Worm (Caenorhabditis elegans) whole organism, young adult: ENCODE measurements around the gene Y116A8A.6.

Experiments used
- B0019.2 ChIP-seq: fragments of 200-800 bp; sonication (Bioruptor generic); conservative IDR thresholded peaks from 2 replicates; pipeline ENCODE4 v1.3.6; 2022; ENCODE audit warnings: missing genetic modification reagents, missing genetic modification characterization, missing compliant biosample characterization
- C17E4.6 ChIP-seq: fragments of 200-800 bp; sonication (Bioruptor generic); IDR thresholded peaks from 2 replicates; pipeline ENCODE4 v1.3.6; 2022; ENCODE audit warnings: missing genetic modification reagents, missing genetic modification characterization, missing compliant biosample characterization
- D2030.7 ChIP-seq: fragments of 200-800 bp; sonication (Bioruptor generic); IDR thresholded peaks from 2 replicates; pipeline ENCODE4 v1.3.6; 2022; ENCODE audit warnings: missing genetic modification reagents, missing genetic modification characterization, missing compliant biosample characterization
- F10E7.11 ChIP-seq: sonication (generic microtip); optimal IDR thresholded peaks from 2 replicates; lab custom pipeline; 2017; ENCODE audit warnings: mild to moderate bottlenecking, missing genetic modification characterization, moderate library complexity, missing compliant biosample characterization
- F23B12.7 ChIP-seq: sonication (generic microtip); optimal IDR thresholded peaks from 2 replicates; lab custom pipeline; 2017; ENCODE audit warnings: missing genetic modification characterization, mild to moderate bottlenecking, missing compliant biosample characterization, antibody characterized with exemption, moderate library complexity; ENCODE audit not compliant: insufficient read depth
- F37B4.10 ChIP-seq: fragments of 200-800 bp; sonication (Bioruptor generic); IDR thresholded peaks from 2 replicates; pipeline ENCODE4 v1.3.6; 2022; ENCODE audit warnings: missing genetic modification characterization, missing compliant biosample characterization
- F49E8.2 ChIP-seq: sonication (generic microtip); optimal IDR thresholded peaks from 3 replicates; lab custom pipeline; 2017; ENCODE audit warnings: missing genetic modification characterization, mild to moderate bottlenecking, missing compliant biosample characterization, antibody characterized with exemption, moderate library complexity; ENCODE audit not compliant: insufficient read depth
- F57C9.4 ChIP-seq: sonication (generic microtip); optimal IDR thresholded peaks from 2 replicates; lab custom pipeline; 2017; ENCODE audit warnings: mild to moderate bottlenecking, missing genetic modification characterization, missing compliant biosample characterization
- Y53G8AR.9 ChIP-seq: fragments of 200-800 bp; sonication (Bioruptor generic); conservative IDR thresholded peaks from 2 replicates; pipeline ENCODE4 v1.3.6; 2022; ENCODE audit warnings: missing genetic modification reagents, missing genetic modification characterization, missing compliant biosample characterization
- akir-1 ChIP-seq: fragments of 200-800 bp; sonication (Bioruptor generic); optimal IDR thresholded peaks from 2 replicates; lab custom pipeline; 2018; ENCODE audit warnings: mild to moderate bottlenecking, missing genetic modification characterization, moderate library complexity, missing compliant biosample characterization
- aptf-2 ChIP-seq: fragments of 200-800 bp; sonication (Bioruptor generic); conservative IDR thresholded peaks from 2 replicates; pipeline ENCODE4 v1.3.6; 2022; ENCODE audit warnings: missing genetic modification reagents, missing genetic modification characterization, missing compliant biosample characterization
- atf-7 ChIP-seq: sonication (generic microtip); optimal IDR thresholded peaks from 2 replicates; lab custom pipeline; 2017; ENCODE audit warnings: mild to moderate bottlenecking, missing genetic modification characterization, missing compliant biosample characterization
- athp-1 ChIP-seq: sonication (generic microtip); optimal IDR thresholded peaks from 2 replicates; lab custom pipeline; 2017; ENCODE audit warnings: mild to moderate bottlenecking, missing genetic modification characterization, missing compliant biosample characterization
- bed-2 ChIP-seq: fragments of 200-800 bp; sonication (Bioruptor generic); IDR thresholded peaks from 2 replicates; pipeline ENCODE4 v1.3.6; 2022; ENCODE audit warnings: missing genetic modification reagents, missing genetic modification characterization, missing compliant biosample characterization
- ceh-100 ChIP-seq: fragments of 200-800 bp; sonication (Bioruptor generic); IDR thresholded peaks from 2 replicates; pipeline ENCODE4 v1.3.6; 2022; ENCODE audit warnings: missing genetic modification reagents, missing genetic modification characterization, missing compliant biosample characterization
- chd-7 ChIP-seq: sonication (generic microtip); optimal IDR thresholded peaks from 2 replicates; lab custom pipeline; 2016; ENCODE audit warnings: mild to moderate bottlenecking, missing genetic modification characterization, moderate library complexity, missing compliant biosample characterization
- die-1 ChIP-seq: sonication (generic microtip); optimal IDR thresholded peaks from 2 replicates; lab custom pipeline; 2016; ENCODE audit warnings: missing genotype, mild to moderate bottlenecking, missing genetic modification characterization, missing compliant biosample characterization
- dox-1 ChIP-seq: fragments of 200-800 bp; sonication (Bioruptor generic); IDR thresholded peaks from 2 replicates; pipeline ENCODE4 v1.3.6; 2022; ENCODE audit warnings: missing genetic modification reagents, missing genetic modification characterization, missing compliant biosample characterization
- dpff-1 ChIP-seq: sonication (generic microtip); optimal IDR thresholded peaks from 2 replicates; lab custom pipeline; 2017; ENCODE audit warnings: mild to moderate bottlenecking, missing genetic modification characterization, missing compliant biosample characterization
- dpl-1 ChIP-seq: fragments of 150-350 bp; optimal IDR thresholded peaks from 2 replicates; lab custom pipeline; 2014; ENCODE audit warnings: missing biosample characterization, missing genetic modification reagents, missing genetic modification characterization
- egl-44 ChIP-seq: fragments of 200-800 bp; sonication (Bioruptor generic); IDR thresholded peaks from 2 replicates; pipeline ENCODE4 v1.3.6; 2022; ENCODE audit warnings: missing genetic modification reagents, missing genetic modification characterization, missing compliant biosample characterization
- ets-4 ChIP-seq: fragments of 200-800 bp; sonication (Bioruptor generic); optimal IDR thresholded peaks from 2 replicates; lab custom pipeline; 2018; ENCODE audit warnings: mild to moderate bottlenecking, missing genetic modification characterization, missing compliant biosample characterization
- fkh-3 ChIP-seq: sonication (generic microtip); optimal IDR thresholded peaks from 2 replicates; lab custom pipeline; 2016; ENCODE audit warnings: mild to moderate bottlenecking, missing genetic modification characterization, missing compliant biosample characterization
- gei-17 ChIP-seq: fragments of 200-800 bp; sonication (Bioruptor generic); optimal IDR thresholded peaks from 2 replicates; lab custom pipeline; 2018; ENCODE audit warnings: mild to moderate bottlenecking, missing genetic modification characterization, missing compliant biosample characterization
- hmg-20 ChIP-seq: fragments of 200-800 bp; sonication (Bioruptor generic); IDR thresholded peaks from 2 replicates; pipeline ENCODE4 v1.3.6; 2022; ENCODE audit warnings: missing genetic modification reagents, missing genetic modification characterization, missing compliant biosample characterization
- lin-40 ChIP-seq: sonication (generic microtip); optimal IDR thresholded peaks from 2 replicates; lab custom pipeline; 2016; ENCODE audit warnings: missing genetic modification characterization, mild to moderate bottlenecking, missing compliant biosample characterization, missing genotype, missing genetic modification reagents
- lsl-1 ChIP-seq: fragments of 200-800 bp; sonication (Bioruptor generic); optimal IDR thresholded peaks from 2 replicates; lab custom pipeline; 2018; ENCODE audit warnings: mild to moderate bottlenecking, missing genetic modification characterization, moderate library complexity, missing compliant biosample characterization
- madf-10 ChIP-seq: sonication (generic microtip); optimal IDR thresholded peaks from 2 replicates; lab custom pipeline; 2016; ENCODE audit warnings: mild to moderate bottlenecking, missing genetic modification characterization, missing compliant biosample characterization
- madf-6 ChIP-seq: fragments of 200-800 bp; sonication (Bioruptor generic); IDR thresholded peaks from 2 replicates; pipeline ENCODE4 v1.3.6; 2022; ENCODE audit warnings: missing genetic modification reagents, missing genetic modification characterization, missing compliant biosample characterization
- mcd-1 ChIP-seq: fragments of 200-800 bp; sonication (Bioruptor generic); IDR thresholded peaks from 2 replicates; pipeline ENCODE4 v1.3.6; 2022; ENCODE audit warnings: missing genetic modification reagents, missing genetic modification characterization, missing compliant biosample characterization
- mel-28 ChIP-seq: sonication (generic microtip); optimal IDR thresholded peaks from 2 replicates; lab custom pipeline; 2016; ENCODE audit warnings: borderline replicate concordance, mild to moderate bottlenecking, missing genetic modification characterization, missing compliant biosample characterization
- nfya-1 ChIP-seq: sonication (generic microtip); optimal IDR thresholded peaks from 2 replicates; lab custom pipeline; 2017; ENCODE audit warnings: antibody characterized with exemption, missing compliant biosample characterization, missing genetic modification characterization, borderline replicate concordance; ENCODE audit not compliant: insufficient read depth
- nhr-80 ChIP-seq: sonication (generic microtip); optimal IDR thresholded peaks from 2 replicates; lab custom pipeline; 2016; ENCODE audit warnings: missing genetic modification characterization, missing compliant biosample characterization
- pha-4 ChIP-seq: fragments of 150-350 bp; sonication (generic microtip); optimal IDR thresholded peaks from 2 replicates; lab custom pipeline; 2014; ENCODE audit warnings: missing biosample characterization, missing genetic modification reagents, missing genetic modification characterization
- rec-8 ChIP-seq, 2 experiments: sonication (generic microtip); optimal IDR thresholded peaks; 2 replicates each; lab custom pipeline; 2016; ENCODE audit warnings: mild to moderate bottlenecking in 2 of 2, missing genetic modification characterization in 2 of 2, missing genetic modification reagents in 2 of 2, missing genotype in 2 of 2, missing biosample characterization in 1 of 2, missing compliant biosample characterization in 1 of 2, moderate library complexity in 1 of 2
- sdz-38 ChIP-seq: sonication (generic microtip); optimal IDR thresholded peaks from 2 replicates; lab custom pipeline; 2016; ENCODE audit warnings: missing genotype, missing genetic modification characterization, missing compliant biosample characterization
- snpc-1.3 ChIP-seq: sonication (generic microtip); optimal IDR thresholded peaks from 2 replicates; lab custom pipeline; 2017; ENCODE audit warnings: missing genetic modification characterization, mild to moderate bottlenecking, missing compliant biosample characterization, antibody characterized with exemption, moderate library complexity, missing genotype, missing genetic modification reagents; ENCODE audit not compliant: insufficient read depth
- snpc-4 ChIP-seq, 5 experiments: fragments of 150-350 bp in 1 of 5; sonication (generic microtip) in 4 of 5; optimal IDR thresholded peaks; 2 replicates each; lab custom pipeline; 2014 to 2018; ENCODE audit warnings: missing genetic modification characterization in 5 of 5, missing biosample characterization in 3 of 5, antibody characterized with exemption in 2 of 5, mild to moderate bottlenecking in 2 of 5, missing compliant biosample characterization in 2 of 5, missing genotype in 2 of 5, moderate library complexity in 2 of 5, missing genetic modification reagents in 1 of 5
- somi-1 ChIP-seq: fragments of 200-800 bp; sonication (Bioruptor generic); optimal IDR thresholded peaks from 2 replicates; lab custom pipeline; 2018; ENCODE audit warnings: mild to moderate bottlenecking, missing genetic modification characterization, missing compliant biosample characterization
- sptf-2 ChIP-seq: fragments of 200-800 bp; sonication (Bioruptor generic); optimal IDR thresholded peaks from 2 replicates; lab custom pipeline; 2018; ENCODE audit warnings: mild to moderate bottlenecking, missing genetic modification characterization, missing compliant biosample characterization
- tbx-9 ChIP-seq: sonication (generic microtip); optimal IDR thresholded peaks from 2 replicates; lab custom pipeline; 2016; ENCODE audit warnings: borderline replicate concordance, missing genetic modification characterization, inconsistent platforms, missing compliant biosample characterization
- tlf-1 ChIP-seq: fragments of 200-800 bp; sonication (Bioruptor generic); optimal IDR thresholded peaks from 2 replicates; lab custom pipeline; 2018; ENCODE audit warnings: mild to moderate bottlenecking, missing genetic modification characterization, missing compliant biosample characterization
- unc-130 ChIP-seq: sonication (generic microtip); optimal IDR thresholded peaks from 2 replicates; lab custom pipeline; 2016; ENCODE audit warnings: missing genetic modification reagents, missing genetic modification characterization, missing compliant biosample characterization
- zim-3 ChIP-seq: sonication (generic microtip); optimal IDR thresholded peaks from 2 replicates; lab custom pipeline; 2017; ENCODE audit warnings: mild to moderate bottlenecking, missing genetic modification characterization, moderate library complexity, missing compliant biosample characterization
- ztf-22 ChIP-seq: fragments of 200-800 bp; sonication (Bioruptor generic); optimal IDR thresholded peaks from 2 replicates; lab custom pipeline; 2018; ENCODE audit warnings: mild to moderate bottlenecking, missing genetic modification characterization, moderate library complexity, missing compliant biosample characterization
- ztf-25 ChIP-seq: fragments of 200-800 bp; sonication (Bioruptor generic); IDR thresholded peaks from 2 replicates; pipeline ENCODE4 v1.3.6; 2022; ENCODE audit warnings: missing genetic modification reagents, missing genetic modification characterization, missing compliant biosample characterization
- ztf-28 ChIP-seq: fragments of 200-800 bp; sonication (Bioruptor generic); IDR thresholded peaks from 2 replicates; pipeline ENCODE4 v1.3.6; 2022; ENCODE audit warnings: missing genetic modification reagents, missing genetic modification characterization, missing compliant biosample characterization

Gene Y116A8A.6

DNA sequence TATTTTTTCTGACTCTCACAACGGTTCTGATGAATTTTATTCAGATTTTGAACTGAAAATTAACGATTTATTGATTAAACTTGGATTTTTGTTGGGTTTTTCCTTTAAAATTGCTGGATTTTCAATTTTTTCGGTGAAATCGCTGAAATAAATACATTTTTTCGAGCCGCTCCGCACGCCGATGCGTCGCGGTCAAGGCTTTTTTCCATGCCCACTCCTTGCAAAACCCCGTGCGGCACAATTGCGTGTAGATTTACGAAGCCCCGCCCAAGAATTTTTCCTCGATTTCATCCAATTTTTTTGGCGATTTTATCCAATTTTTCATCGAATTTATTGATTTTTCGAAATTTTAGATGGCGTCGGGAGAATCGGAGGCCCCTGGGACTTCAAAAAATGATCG, 36.9 kb upstream of the Y116A8A.6 start, which contains the start of gene gtsf-1 (continued):
- TF ChIP-seq B0019.2 (0 out of 2 replicates have a peak, but pooled peaks have one; percentile 39), madf-10 (tag; lab: Kevin White, UChicago) (peak; percentile 34), F23B12.7 (tag; lab: Kevin White, UChicago) (peak; percentile 52), zim-3 (tag; lab: Kevin White, UChicago) (no peak), C17E4.6 (peak; percentile 66; the same call in 1 of the 2 replicates), mcd-1 (GFP tag; lab: Robert Waterston, UW) (peak; percentile 71), fkh-3 (tag; lab: Kevin White, UChicago) (no peak), madf-6 (GFP tag; lab: Robert Waterston, UW) (peak; percentile 60), mel-28 (tag; lab: Kevin White, UChicago) (no peak), ztf-28 (GFP tag; lab: Robert Waterston, UW) (peak; percentile 76; the same call in 1 of the 2 replicates), sdz-38 (no peak), F49E8.2 (tag; lab: Kevin White, UChicago) (peak; percentile 80), tlf-1 (GFP tag; lab: Kevin White, UChicago) (peak; percentile 51), F37B4.10 (GFP tag; lab: Robert Waterston, UW) (no peak), dpff-1 (tag; lab: Kevin White, UChicago) (peak; percentile 29), snpc-1.3 (tag; lab: Kevin White, UChicago) (peak; percentile 68), F10E7.11 (tag; lab: Kevin White, UChicago) (no peak), bed-2 (GFP tag; lab: Robert Waterston, UW) (no peak), snpc-4 (GFP tag; optimal IDR thresholded peaks at IDR 0.05; lab: Kevin White, UChicago) (peak; percentile 75), snpc-4 (tag; optimal IDR thresholded peaks at IDR 0.05; lab: Kevin White, UChicago) (peak; percentile 41 to 94 (median 87)), atf-7 (tag; lab: Kevin White, UChicago) (peak; percentile 23), nfya-1 (tag; lab: Kevin White, UChicago) (no peak), dox-1 (peak; percentile 84), lsl-1 (GFP tag; lab: Kevin White, UChicago) (peak; percentile 21), ztf-25 (GFP tag; lab: Robert Waterston, UW) (no peak), aptf-2 (GFP tag; lab: Robert Waterston, UW) (0 out of 2 replicates have a peak, but pooled peaks have one; percentile 43), akir-1 (GFP tag; lab: Kevin White, UChicago) (no peak), ztf-22 (no peak), athp-1 (peak; percentile 76), gei-17 (no peak), pha-4 (no peak), hmg-20 (GFP tag; lab: Robert Waterston, UW) (0 out of 2 replicates have a peak, but pooled peaks have one; percentile 27), D2030.7 (GFP tag; lab: Robert Waterston, UW) (peak; percentile 64; the same call in 1 of the 2 replicates), somi-1 (GFP tag; lab: Kevin White, UChicago) (no peak), nhr-80 (no peak), F57C9.4 (tag; lab: Kevin White, UChicago) (peak; percentile 53), sptf-2 (GFP tag; lab: Kevin White, UChicago) (no peak), chd-7 (tag; lab: Kevin White, UChicago) (peak; percentile 14), lin-40 (peak; percentile 66), ceh-100 (peak; percentile 80), ets-4 (no peak), tbx-9 (tag; lab: Kevin White, UChicago) (no peak), unc-130 (GFP tag; lab: Kevin White, UChicago) (no peak), Y53G8AR.9 (GFP tag; lab: Robert Waterston, UW) (peak; percentile 85), dpl-1 (peak; percentile 28), die-1 (tag; lab: Kevin White, UChicago) (no peak), rec-8 (tag; optimal IDR thresholded peaks at IDR 0.05; lab: Kevin White, UChicago) (peak in 1 of 2 experiments; percentile 9), egl-44 (GFP tag; lab: Robert Waterston, UW) (no peak)
